Fruit fly (Drosophila melanogaster): ENCODE measurements around the gene CG1116.

Gene CG1116

dm6 chr3R:5250530-5251242, 31.2 kb downstream of the CG1116 start:
- TF ChIP-seq noc (tag; optimal IDR thresholded peaks at IDR 0.05): peak; percentile 26

dm6 chr3R:5251243-5251865, 31.9 kb downstream of the CG1116 start, which contains the start of gene CtsF:
Gene CtsF (minus strand): TSS chr3R:5251745.
- peak; percentile 67 for TF ChIP-seq noc (tag; optimal IDR thresholded peaks at IDR 0.05)

- TF ChIP-seq noc (tag; optimal IDR thresholded peaks at IDR 0.05): no peak
Observed at dm6 chr3R:5252853-5253252, 33.4 kb downstream of the CG1116 start, which contains the start of gene CG1113. Gene CG1113 (plus strand): TSS chr3R:5253153.

dm6 chr3R:5256462-5257146, 37.1 kb downstream of the CG1116 start, which contains the start of the genes Enoph and Hph:
Gene Enoph (minus strand): TSS chr3R:5256681.
Gene Hph (plus strand): TSS chr3R:5257037.
- peak; percentile 77 for TF ChIP-seq noc (tag; optimal IDR thresholded peaks at IDR 0.05)

dm6 chr3R:5257147-5257487, 37.7 kb downstream of the CG1116 start:
- no peak for TF ChIP-seq noc (tag; optimal IDR thresholded peaks at IDR 0.05)

dm6 chr3R:5261262-5261661, 41.8 kb downstream of the CG1116 start:
- TF ChIP-seq noc (tag; optimal IDR thresholded peaks at IDR 0.05): no peak

dm6 chr3R:5261996-5262535, 42.6 kb downstream of the CG1116 start:
- TF ChIP-seq noc (tag; optimal IDR thresholded peaks at IDR 0.05): no peak

dm6 chr3R:5262592-5262991, 43.1 kb downstream of the CG1116 start, which contains the start of gene Tim17a2:
Gene Tim17a2 (minus strand): TSS chr3R:5262692.
- TF ChIP-seq noc (tag; optimal IDR thresholded peaks at IDR 0.05): no peak

dm6 chr3R:5263311-5264250, 44.1 kb downstream of the CG1116 start:
- TF ChIP-seq noc (tag; optimal IDR thresholded peaks at IDR 0.05): no peak

dm6 chr3R:5264251-5265098, 45.0 kb downstream of the CG1116 start:
- TF ChIP-seq noc (tag; optimal IDR thresholded peaks at IDR 0.05): peak; percentile 72

- no peak for TF ChIP-seq noc (tag; optimal IDR thresholded peaks at IDR 0.05)
Observed at dm6 chr3R:5266282-5266681, 46.8 kb downstream of the CG1116 start.

- TF ChIP-seq noc (tag; optimal IDR thresholded peaks at IDR 0.05): no peak
Observed at dm6 chr3R:5268495-5268894, 49.0 kb downstream of the CG1116 start.

- TF ChIP-seq noc (tag; optimal IDR thresholded peaks at IDR 0.05): no peak
Observed at dm6 chr3R:5270806-5271205, 51.3 kb downstream of the CG1116 start.

Data from whole organism, larva.